Worm (Caenorhabditis elegans) whole organism, young adult: ENCODE measurements around the gene add-2.

ENCODE experiments used
- F57C9.4 ChIP-seq: sonication (generic microtip); optimal IDR thresholded peaks from 2 replicates; lab custom pipeline; 2017; ENCODE audit warnings: mild to moderate bottlenecking, missing genetic modification characterization, missing compliant biosample characterization
- T26A5.8 ChIP-seq: sonication (generic microtip); optimal IDR thresholded peaks from 2 replicates; lab custom pipeline; 2016; ENCODE audit warnings: missing genetic modification characterization, missing compliant biosample characterization
- ama-1 ChIP-seq, 3 experiments: fragments of 150-350 bp in 1 of 3; sonication (generic microtip) in 2 of 3; optimal IDR thresholded peaks; 2 replicates each; lab custom pipeline; 2014 to 2018; ENCODE audit warnings: missing biosample characterization in 2 of 3, missing genetic modification characterization in 2 of 3, missing genetic modification reagents in 2 of 3
- nhr-27 ChIP-seq: fragments of 200-800 bp; sonication (Bioruptor generic); optimal IDR thresholded peaks from 2 replicates; lab custom pipeline; 2018; ENCODE audit warnings: mild to moderate bottlenecking, missing genetic modification characterization, moderate library complexity, missing compliant biosample characterization
- pha-4 ChIP-seq: fragments of 150-350 bp; sonication (generic microtip); optimal IDR thresholded peaks from 2 replicates; lab custom pipeline; 2014; ENCODE audit warnings: missing biosample characterization, missing genetic modification reagents, missing genetic modification characterization
- snpc-3.4 ChIP-seq: sonication (generic microtip); optimal IDR thresholded peaks from 2 replicates; lab custom pipeline; 2017; ENCODE audit warnings: missing genetic modification characterization, mild to moderate bottlenecking, missing compliant biosample characterization, antibody characterized with exemption, moderate library complexity, missing genotype, missing genetic modification reagents
- ztf-6 ChIP-seq: fragments of 200-800 bp; sonication (Bioruptor generic); IDR thresholded peaks from 2 replicates; pipeline ENCODE4 v1.3.6; 2022; ENCODE audit warnings: missing genetic modification reagents, missing genetic modification characterization, missing compliant biosample characterization

DNA sequence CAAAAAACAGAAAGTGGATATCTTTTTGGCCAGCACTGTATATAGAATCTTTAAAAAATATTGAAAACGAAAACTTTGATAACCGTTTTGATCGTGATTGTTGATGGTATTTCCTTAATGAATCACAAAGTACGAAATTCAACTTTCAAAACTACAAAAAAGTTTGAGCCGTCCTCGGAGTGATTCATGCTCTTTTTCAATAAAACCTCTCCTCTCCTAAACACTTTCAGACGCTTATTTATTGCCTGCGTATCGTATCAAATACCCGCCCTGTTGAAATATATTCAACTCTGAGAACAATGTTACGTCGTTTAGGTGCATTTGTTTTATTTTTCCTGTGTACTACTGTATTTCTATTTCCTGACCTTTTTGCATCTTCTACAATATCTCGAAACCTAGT is 7.7 kb upstream of the add-2 start:
- TF ChIP-seq nhr-27 (tag; lab: Kevin White, UChicago) (no peak), T26A5.8 (tag; lab: Kevin White, UChicago) (no peak), ama-1 (optimal IDR thresholded peaks at IDR 0.05; lab: Kevin White, UChicago) (no peak), ama-1 (GFP tag; optimal IDR thresholded peaks at IDR 0.05; lab: Kevin White, UChicago) (no peak), snpc-3.4 (no peak), pha-4 (no peak), ztf-6 (GFP tag; lab: Robert Waterston, UW) (no peak), F57C9.4 (no peak)
